Worm (Caenorhabditis elegans) whole organism, young adult: ENCODE results near the gene ceh-43.

Experiments
- B0336.3 ChIP-seq: fragments of 200-800 bp; sonication (Bioruptor generic); IDR thresholded peaks from 2 replicates; pipeline ENCODE4 v1.3.6; 2022; ENCODE audit warnings: missing genetic modification characterization, missing compliant biosample characterization
- F55B11.4 ChIP-seq: sonication (generic microtip); optimal IDR thresholded peaks from 2 replicates; lab custom pipeline; 2016; ENCODE audit warnings: missing compliant biosample characterization, missing genetic modification characterization, borderline replicate concordance; ENCODE audit not compliant: insufficient read depth
- K11D2.4 ChIP-seq: fragments of 200-800 bp; sonication (Bioruptor generic); IDR thresholded peaks from 2 replicates; pipeline ENCODE4 v1.3.6; 2022; ENCODE audit warnings: missing genetic modification reagents, missing genetic modification characterization, missing compliant biosample characterization
- ZK185.1 ChIP-seq: sonication (generic microtip); optimal IDR thresholded peaks from 2 replicates; lab custom pipeline; 2016; ENCODE audit warnings: mild to moderate bottlenecking, missing genetic modification characterization, missing compliant biosample characterization; ENCODE audit not compliant: poor library complexity, severe bottlenecking
- atf-7 ChIP-seq: sonication (generic microtip); optimal IDR thresholded peaks from 2 replicates; lab custom pipeline; 2017; ENCODE audit warnings: mild to moderate bottlenecking, missing genetic modification characterization, missing compliant biosample characterization
- die-1 ChIP-seq: sonication (generic microtip); optimal IDR thresholded peaks from 2 replicates; lab custom pipeline; 2016; ENCODE audit warnings: missing genotype, mild to moderate bottlenecking, missing genetic modification characterization, missing compliant biosample characterization
- dox-1 ChIP-seq: fragments of 200-800 bp; sonication (Bioruptor generic); IDR thresholded peaks from 2 replicates; pipeline ENCODE4 v1.3.6; 2022; ENCODE audit warnings: missing genetic modification reagents, missing genetic modification characterization, missing compliant biosample characterization
- dpff-1 ChIP-seq: sonication (generic microtip); optimal IDR thresholded peaks from 2 replicates; lab custom pipeline; 2017; ENCODE audit warnings: mild to moderate bottlenecking, missing genetic modification characterization, missing compliant biosample characterization
- dpl-1 ChIP-seq: fragments of 150-350 bp; optimal IDR thresholded peaks from 2 replicates; lab custom pipeline; 2014; ENCODE audit warnings: missing biosample characterization, missing genetic modification reagents, missing genetic modification characterization
- lsl-1 ChIP-seq: fragments of 200-800 bp; sonication (Bioruptor generic); optimal IDR thresholded peaks from 2 replicates; lab custom pipeline; 2018; ENCODE audit warnings: mild to moderate bottlenecking, missing genetic modification characterization, moderate library complexity, missing compliant biosample characterization
- pha-4 ChIP-seq: fragments of 150-350 bp; sonication (generic microtip); optimal IDR thresholded peaks from 2 replicates; lab custom pipeline; 2014; ENCODE audit warnings: missing biosample characterization, missing genetic modification reagents, missing genetic modification characterization
- sea-2 ChIP-seq: fragments of 200-800 bp; sonication (Bioruptor generic); IDR thresholded peaks from 2 replicates; pipeline ENCODE4 v1.3.6; 2022; ENCODE audit warnings: missing genetic modification characterization, missing compliant biosample characterization
- tlf-1 ChIP-seq: fragments of 200-800 bp; sonication (Bioruptor generic); optimal IDR thresholded peaks from 2 replicates; lab custom pipeline; 2018; ENCODE audit warnings: mild to moderate bottlenecking, missing genetic modification characterization, missing compliant biosample characterization

DNA sequence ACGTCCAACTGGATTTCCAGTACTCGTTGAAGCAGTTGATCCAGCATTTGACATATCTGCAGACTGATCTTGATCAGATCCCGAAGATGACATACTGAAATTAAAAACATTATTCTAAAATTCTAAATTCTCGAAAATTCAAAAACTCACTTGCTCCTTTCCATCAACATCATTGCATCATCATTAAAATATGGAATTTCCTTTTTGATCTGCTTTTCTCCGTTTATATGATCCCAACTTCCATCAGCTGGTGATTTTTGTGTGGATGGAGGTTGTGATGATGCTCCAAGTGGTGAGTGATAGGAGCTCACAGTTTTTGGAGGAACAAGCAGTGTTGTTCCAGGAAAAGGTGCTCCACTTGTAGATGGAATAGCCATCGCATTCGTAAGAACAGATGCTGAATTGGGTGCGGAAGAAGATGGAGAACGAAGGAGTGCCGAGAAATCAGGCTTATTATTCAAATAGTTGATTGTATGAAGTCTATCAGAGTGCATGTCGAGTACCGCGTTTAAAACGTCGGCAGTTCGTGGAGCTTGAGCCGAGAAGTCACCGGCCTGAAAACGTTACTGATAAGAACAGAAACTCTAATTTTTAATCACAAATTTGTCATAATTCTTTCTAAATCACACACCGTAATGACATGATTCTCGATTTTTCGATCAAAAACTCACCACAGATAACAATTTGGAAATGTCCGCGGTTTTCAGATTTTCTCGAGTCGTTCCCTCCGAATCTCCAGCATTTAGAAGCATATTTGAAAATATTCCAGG lies 43.5 kb upstream of the ceh-43 start:
- TF ChIP-seq dox-1 (GFP tag; lab: Robert Waterston, UW): no peak
- peak; percentile 71 for TF ChIP-seq atf-7 (tag; lab: Kevin White, UChicago)
- no peak for TF ChIP-seq B0336.3 (GFP tag; lab: Robert Waterston, UW)
- no peak for TF ChIP-seq dpff-1 (tag; lab: Kevin White, UChicago)
- no peak for TF ChIP-seq dpl-1 (GFP tag; lab: Kevin White, UChicago)
- no peak for TF ChIP-seq sea-2 (GFP tag; lab: Robert Waterston, UW)
- TF ChIP-seq F55B11.4 (tag; lab: Kevin White, UChicago): no peak
- TF ChIP-seq lsl-1 (GFP tag; lab: Kevin White, UChicago): no peak
- no peak for TF ChIP-seq K11D2.4 (GFP tag; lab: Robert Waterston, UW)
- TF ChIP-seq die-1: no peak
- TF ChIP-seq tlf-1 (GFP tag; lab: Kevin White, UChicago): no peak
- TF ChIP-seq pha-4 (tag; lab: Kevin White, UChicago): no peak
- peak; percentile 37 for TF ChIP-seq ZK185.1 (tag; lab: Kevin White, UChicago)
